Fruit fly (Drosophila melanogaster) whole organism, embryonic: ENCODE measurements around the gene Atf3.

Experiments used
- Asciz ChIP-seq: fragments of 200-800 bp; sonication (Bioruptor generic); optimal IDR thresholded peaks from 2 replicates; lab custom pipeline; 2017; ENCODE audit warnings: missing biosample characterization, mild to moderate bottlenecking, missing genetic modification characterization, missing genetic modification reagents
- B-H1 ChIP-seq: fragments of 200-800 bp; sonication (Bioruptor generic); IDR thresholded peaks from 3 replicates; pipeline ENCODE4 v1.3.6; 2022; ENCODE audit warnings: missing biosample characterization, missing genetic modification characterization
- C15 ChIP-seq: fragments of 200-800 bp; sonication (Bioruptor generic); IDR thresholded peaks from 3 replicates; pipeline ENCODE4 v1.3.6; 2022; ENCODE audit warnings: missing biosample characterization, missing genetic modification characterization
- CG11696 ChIP-seq: fragments of 200-800 bp; sonication (Bioruptor generic); IDR thresholded peaks from 2 replicates; pipeline ENCODE4 v1.3.6; 2022; ENCODE audit warnings: missing biosample characterization, missing genetic modification characterization
- CG13775 ChIP-seq: fragments of 200-800 bp; sonication (Bioruptor generic); optimal IDR thresholded peaks from 3 replicates; lab custom pipeline; 2017; ENCODE audit warnings: missing biosample characterization, mild to moderate bottlenecking, missing genetic modification characterization
- CG13894 ChIP-seq: fragments of 200-800 bp; sonication (Bioruptor generic); optimal IDR thresholded peaks from 3 replicates; lab custom pipeline; 2018; ENCODE audit warnings: missing biosample characterization, mild to moderate bottlenecking, missing genetic modification characterization, moderate library complexity
- CG14441 ChIP-seq: fragments of 200-800 bp; sonication (Bioruptor generic); IDR thresholded peaks from 2 replicates; pipeline ENCODE4 v1.3.6; 2022; ENCODE audit warnings: missing biosample characterization, missing genetic modification characterization
- CG15011 ChIP-seq: fragments of 200-800 bp; sonication (Bioruptor generic); optimal IDR thresholded peaks from 3 replicates; lab custom pipeline; 2018; ENCODE audit warnings: missing biosample characterization, mild to moderate bottlenecking, missing genetic modification characterization
- CG15269 ChIP-seq: fragments of 200-800 bp; sonication (Bioruptor generic); optimal IDR thresholded peaks from 2 replicates; lab custom pipeline; 2018; ENCODE audit warnings: missing biosample characterization, mild to moderate bottlenecking, missing genetic modification characterization, moderate library complexity
- CG16813 ChIP-seq: fragments of 200-800 bp; sonication (Bioruptor generic); IDR thresholded peaks from 3 replicates; pipeline ENCODE4 v1.3.6; 2022; ENCODE audit warnings: missing biosample characterization, missing genetic modification characterization; ENCODE audit not compliant: partially characterized antibody
- CG17612 ChIP-seq: fragments of 200-800 bp; sonication (Bioruptor generic); IDR thresholded peaks from 2 replicates; pipeline ENCODE4 v1.3.6; 2022; ENCODE audit warnings: missing biosample characterization, missing genetic modification characterization
- CG18011 ChIP-seq: fragments of 200-800 bp; sonication (Bioruptor generic); optimal IDR thresholded peaks from 2 replicates; lab custom pipeline; 2017; ENCODE audit warnings: missing biosample characterization, missing genetic modification characterization, mild to moderate bottlenecking, moderate library complexity, missing genotype
- CG2129 ChIP-seq: fragments of 200-800 bp; sonication (Bioruptor generic); IDR thresholded peaks from 2 replicates; pipeline ENCODE4 v1.3.6; 2022; ENCODE audit warnings: missing biosample characterization, missing genetic modification characterization; ENCODE audit not compliant: partially characterized antibody
- CG30431 ChIP-seq: fragments of 200-800 bp; sonication (Bioruptor generic); optimal IDR thresholded peaks from 2 replicates; lab custom pipeline; 2017; ENCODE audit warnings: missing biosample characterization, missing genetic modification characterization
- CG33557 ChIP-seq: fragments of 200-800 bp; sonication (Bioruptor generic); optimal IDR thresholded peaks from 2 replicates; lab custom pipeline; 2019; ENCODE audit warnings: missing biosample characterization, mild to moderate bottlenecking, missing genetic modification characterization, moderate library complexity
- CG42726 ChIP-seq: fragments of 200-800 bp; sonication (Bioruptor generic); IDR thresholded peaks from 2 replicates; pipeline ENCODE4 v1.3.6; 2022; ENCODE audit warnings: missing biosample characterization, missing genetic modification characterization; ENCODE audit not compliant: partially characterized antibody
- CG4617 ChIP-seq: fragments of 200-800 bp; sonication (Bioruptor generic); optimal IDR thresholded peaks from 3 replicates; lab custom pipeline; 2016; ENCODE audit warnings: missing biosample characterization, missing genetic modification characterization, borderline replicate concordance
- CG5245 ChIP-seq: fragments of 200-800 bp; sonication (Bioruptor generic); optimal IDR thresholded peaks from 3 replicates; lab custom pipeline; 2016; ENCODE audit warnings: missing biosample characterization, missing genetic modification characterization
- CG5953 ChIP-seq: fragments of 200-800 bp; sonication (Bioruptor generic); IDR thresholded peaks from 2 replicates; pipeline ENCODE4 v1.3.6; 2022; ENCODE audit warnings: missing biosample characterization, missing genetic modification characterization
- CG6254 ChIP-seq: fragments of 200-800 bp; sonication (Bioruptor generic); optimal IDR thresholded peaks from 3 replicates; lab custom pipeline; 2017; ENCODE audit warnings: mild to moderate bottlenecking, missing biosample characterization, missing genetic modification reagents, missing genetic modification characterization
- CG6765 ChIP-seq: fragments of 200-800 bp; sonication (Bioruptor generic); optimal IDR thresholded peaks from 3 replicates; lab custom pipeline; 2017; ENCODE audit warnings: missing biosample characterization, mild to moderate bottlenecking, missing genetic modification characterization
- CG8359 ChIP-seq: fragments of 200-800 bp; sonication (Bioruptor generic); optimal IDR thresholded peaks from 2 replicates; lab custom pipeline; 2017; ENCODE audit warnings: missing biosample characterization, mild to moderate bottlenecking, missing genetic modification characterization, borderline replicate concordance
- CG8478 ChIP-seq: fragments of >200 bp; optimal IDR thresholded peaks from 2 replicates; lab custom pipeline; 2018
- CG9215 ChIP-seq: fragments of 200-800 bp; sonication (Bioruptor generic); IDR thresholded peaks from 2 replicates; pipeline ENCODE4 v1.3.6; 2022; ENCODE audit warnings: missing biosample characterization, missing genetic modification characterization
- Dip3 ChIP-seq: fragments of 200-800 bp; sonication (Bioruptor generic); optimal IDR thresholded peaks from 3 replicates; lab custom pipeline; 2016; ENCODE audit warnings: missing biosample characterization, missing genetic modification characterization
- Dll ChIP-seq: fragments of 200-800 bp; sonication (Bioruptor generic); IDR thresholded peaks from 4 replicates; pipeline ENCODE4 v1.3.6; 2022; ENCODE audit warnings: missing biosample characterization, missing genetic modification characterization; ENCODE audit not compliant: partially characterized antibody
- ERR ChIP-seq: fragments of 200-800 bp; sonication (Bioruptor generic); optimal IDR thresholded peaks from 2 replicates; lab custom pipeline; 2016; ENCODE audit warnings: missing biosample characterization, missing genetic modification characterization
- MTF-1 ChIP-seq: fragments of 200-800 bp; sonication (Bioruptor generic); optimal IDR thresholded peaks from 2 replicates; lab custom pipeline; 2018; ENCODE audit warnings: missing biosample characterization, mild to moderate bottlenecking, missing genetic modification characterization, borderline replicate concordance
- Oli ChIP-seq: fragments of 200-800 bp; sonication (Bioruptor generic); optimal IDR thresholded peaks from 2 replicates; lab custom pipeline; 2018; ENCODE audit warnings: missing biosample characterization, mild to moderate bottlenecking, missing genetic modification characterization, moderate library complexity
- Tbp ChIP-seq: fragments of >200 bp; optimal IDR thresholded peaks from 2 replicates; lab custom pipeline; 2018; ENCODE audit warnings: missing biosample characterization, missing genetic modification characterization
- ac ChIP-seq: fragments of 200-800 bp; sonication (Bioruptor generic); optimal IDR thresholded peaks from 3 replicates; lab custom pipeline; 2017; ENCODE audit warnings: missing biosample characterization, mild to moderate bottlenecking, missing genetic modification characterization
- bbx ChIP-seq: fragments of 200-800 bp; sonication (Bioruptor generic); IDR thresholded peaks from 2 replicates; pipeline ENCODE4 v1.3.6; 2022; ENCODE audit warnings: missing biosample characterization, missing genetic modification characterization; ENCODE audit not compliant: partially characterized antibody
- danr ChIP-seq: fragments of 200-800 bp; sonication (Bioruptor generic); IDR thresholded peaks from 2 replicates; pipeline ENCODE4 v1.3.6; 2022; ENCODE audit warnings: missing biosample characterization, missing genetic modification characterization
- ham ChIP-seq: fragments of 200-800 bp; sonication (Bioruptor generic); IDR thresholded peaks from 2 replicates; pipeline ENCODE4 v1.3.6; 2022; ENCODE audit warnings: missing biosample characterization, missing genetic modification characterization
- klu ChIP-seq: fragments of 200-800 bp; sonication (Bioruptor generic); IDR thresholded peaks from 2 replicates; pipeline ENCODE4 v1.3.6; 2022; ENCODE audit warnings: missing biosample characterization, missing genetic modification characterization
- nmo ChIP-seq: fragments of 200-800 bp; sonication (Bioruptor generic); optimal IDR thresholded peaks from 2 replicates; lab custom pipeline; 2018; ENCODE audit warnings: missing biosample characterization, mild to moderate bottlenecking, missing genetic modification characterization, moderate library complexity
- odd ChIP-seq: fragments of 200-800 bp; sonication (Bioruptor generic); optimal IDR thresholded peaks from 2 replicates; lab custom pipeline; 2017; ENCODE audit warnings: missing biosample characterization, mild to moderate bottlenecking, missing genetic modification characterization
- pros ChIP-seq: fragments of 200-800 bp; sonication (Bioruptor generic); optimal IDR thresholded peaks from 3 replicates; lab custom pipeline; 2019; ENCODE audit warnings: missing biosample characterization, mild to moderate bottlenecking, missing genetic modification characterization, moderate library complexity
- ranshi ChIP-seq: fragments of 200-800 bp; sonication (Bioruptor generic); IDR thresholded peaks from 2 replicates; pipeline ENCODE4 v1.3.6; 2022; ENCODE audit warnings: missing biosample characterization, missing genetic modification characterization
- ro ChIP-seq: fragments of 200-800 bp; sonication (Bioruptor generic); IDR thresholded peaks from 2 replicates; pipeline ENCODE4 v1.3.6; 2022; ENCODE audit warnings: missing biosample characterization, missing genetic modification characterization
- salm ChIP-seq: fragments of 200-800 bp; sonication (Bioruptor generic); optimal IDR thresholded peaks from 2 replicates; lab custom pipeline; 2018; ENCODE audit warnings: missing biosample characterization, mild to moderate bottlenecking, missing genetic modification characterization
- slou ChIP-seq: fragments of 200-800 bp; sonication (Bioruptor generic); optimal IDR thresholded peaks from 3 replicates; lab custom pipeline; 2016; ENCODE audit warnings: missing biosample characterization, missing genetic modification characterization
- sob ChIP-seq: fragments of 200-800 bp; sonication (Bioruptor generic); IDR thresholded peaks from 2 replicates; pipeline ENCODE4 v1.3.6; 2022; ENCODE audit warnings: missing biosample characterization, missing genetic modification characterization
- tll ChIP-seq, 2 experiments: fragments of 200-800 bp in 1 of 2; fragments of >200 bp in 1 of 2; sonication (Bioruptor generic) in 1 of 2; optimal IDR thresholded peaks; 2 replicates each; lab custom pipeline; 2017 to 2019; ENCODE audit warnings: missing biosample characterization in 2 of 2, missing genetic modification characterization in 2 of 2, mild to moderate bottlenecking in 1 of 2, moderate library complexity in 1 of 2
- tna ChIP-seq: fragments of 200-800 bp; sonication (Bioruptor generic); IDR thresholded peaks from 2 replicates; pipeline ENCODE4 v1.3.6; 2022; ENCODE audit warnings: missing biosample characterization, missing genetic modification characterization; ENCODE audit not compliant: partially characterized antibody
- tx ChIP-seq: fragments of 200-800 bp; sonication (Bioruptor generic); optimal IDR thresholded peaks from 2 replicates; lab custom pipeline; 2016; ENCODE audit warnings: missing biosample characterization, missing genetic modification characterization
- zen ChIP-seq: fragments of 200-800 bp; sonication (Bioruptor generic); optimal IDR thresholded peaks from 3 replicates; lab custom pipeline; 2018; ENCODE audit warnings: missing biosample characterization, mild to moderate bottlenecking, missing genetic modification characterization, moderate library complexity
- zen2 ChIP-seq: fragments of 200-800 bp; sonication (Bioruptor generic); IDR thresholded peaks from 3 replicates; pipeline ENCODE4 v1.3.6; 2022; ENCODE audit warnings: missing biosample characterization, missing genetic modification characterization; ENCODE audit not compliant: partially characterized antibody

Gene Atf3

DNA sequence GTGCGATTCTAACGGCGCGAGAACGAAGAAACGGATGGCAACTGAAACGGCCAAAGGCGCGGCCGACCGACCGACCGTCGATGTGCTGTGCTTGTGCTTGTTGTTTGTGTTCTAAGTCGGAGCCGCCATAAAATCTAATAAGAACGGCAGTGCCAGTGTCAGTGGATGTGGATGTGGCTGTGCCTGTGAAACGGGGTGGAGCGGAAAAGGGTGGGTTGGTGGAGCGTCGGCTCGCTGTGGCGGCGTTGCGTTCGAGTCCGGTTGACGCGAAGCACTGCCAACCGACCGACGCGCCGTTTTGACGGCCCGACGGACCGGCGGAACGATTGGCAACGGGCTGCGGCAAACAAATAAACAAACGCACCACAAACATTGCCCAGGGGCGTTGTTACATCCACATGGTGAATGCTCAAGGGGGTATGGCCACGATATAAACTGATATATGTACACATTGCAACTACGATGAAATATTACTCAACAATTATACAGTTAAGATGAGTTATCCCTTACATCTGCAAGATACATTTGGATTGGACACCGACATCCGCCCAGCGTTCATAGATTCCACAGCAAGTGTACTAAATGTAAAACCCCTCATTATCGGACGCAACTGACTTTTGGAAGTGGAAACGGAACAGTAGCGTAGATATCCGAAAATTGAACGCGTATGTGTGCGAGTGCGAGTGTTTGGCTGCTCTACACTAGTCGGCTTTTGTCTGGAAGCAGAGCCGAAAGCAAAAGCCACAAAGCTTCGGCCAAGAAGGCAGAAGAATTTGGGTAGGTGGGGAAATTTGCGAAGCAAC, at the start of gene Atf3 (continued):
- TF ChIP-seq CG15011 (GFP tag; lab: Kevin White, UChicago) = peak; percentile 99
- no peak for TF ChIP-seq CG42726
- TF ChIP-seq C15 (GFP tag; lab: Robert Waterston, UW) = peak; percentile 97
- peak; percentile 94 for TF ChIP-seq MTF-1
- TF ChIP-seq ro = peak; percentile 97
- TF ChIP-seq CG5245 (GFP tag; lab: Kevin White, UChicago) = peak; percentile 98
- no peak for TF ChIP-seq Tbp (GFP tag; lab: Kevin White, UChicago)
- peak; percentile 93 for TF ChIP-seq CG8359 (GFP tag; lab: Kevin White, UChicago)
- TF ChIP-seq CG17612 (GFP tag; lab: Robert Waterston, UW) = peak; percentile 96
- TF ChIP-seq ERR (GFP tag; lab: Kevin White, UChicago) = peak; percentile 98
- peak; percentile 85 for TF ChIP-seq ac (GFP tag; lab: Kevin White, UChicago)
- peak; percentile 90 for TF ChIP-seq CG11696
- TF ChIP-seq tx = peak; percentile 99
- peak; percentile 98 for TF ChIP-seq B-H1 (GFP tag; lab: Robert Waterston, UW)
- TF ChIP-seq slou (GFP tag; lab: Kevin White, UChicago) = peak; percentile 99
- TF ChIP-seq CG9215 (GFP tag; lab: Robert Waterston, UW) = peak; percentile 99
- TF ChIP-seq CG33557 (GFP tag; lab: Kevin White, UChicago) = peak; percentile 89
- TF ChIP-seq bbx = peak; percentile 29; the same call in 1 of the 2 replicates
- peak; percentile 99 for TF ChIP-seq CG15269 (tag; lab: Kevin White, UChicago)
- peak; percentile 95 for TF ChIP-seq zen (tag; lab: Kevin White, UChicago)
- TF ChIP-seq salm (tag; lab: Kevin White, UChicago) = peak; percentile 97
- peak; percentile 98 for TF ChIP-seq CG30431 (GFP tag; lab: Kevin White, UChicago)
- peak; percentile 99 for TF ChIP-seq CG14441
- no peak for TF ChIP-seq zen2 (GFP tag; lab: Robert Waterston, UW)
- TF ChIP-seq pros = peak; percentile 60
- TF ChIP-seq ham (GFP tag; lab: Robert Waterston, UW) = peak; percentile 97
- TF ChIP-seq CG6254 (GFP tag; lab: Kevin White, UChicago) = peak; percentile 94
- peak; percentile 98 for TF ChIP-seq odd (GFP tag; lab: Kevin White, UChicago)
- no peak for TF ChIP-seq CG16813
- peak; percentile 98 for TF ChIP-seq danr (GFP tag; lab: Robert Waterston, UW)
- TF ChIP-seq Dip3 (GFP tag; lab: Kevin White, UChicago) = peak; percentile 99
- peak; percentile 99 for TF ChIP-seq ranshi
- TF ChIP-seq sob = peak; percentile 99
- peak; percentile 99 for TF ChIP-seq klu (GFP tag; lab: Robert Waterston, UW)
- TF ChIP-seq nmo (GFP tag; lab: Kevin White, UChicago) = peak; percentile 99
- TF ChIP-seq CG18011 = peak; percentile 93
- TF ChIP-seq tll (GFP tag; optimal IDR thresholded peaks at IDR 0.05; lab: Kevin White, UChicago) = peak in 1 of 2 experiments; percentile 31
- TF ChIP-seq Dll = no peak
- no peak for TF ChIP-seq tna (GFP tag; lab: Robert Waterston, UW)
- TF ChIP-seq CG6765 (GFP tag; lab: Kevin White, UChicago) = peak; percentile 99
- TF ChIP-seq CG8478 (lab: Kevin White, UChicago) = no peak
- peak; percentile 99 for TF ChIP-seq CG4617 (GFP tag; lab: Kevin White, UChicago)
- peak; percentile 94 for TF ChIP-seq CG5953
- TF ChIP-seq Asciz (GFP tag; lab: Kevin White, UChicago) = peak; percentile 97
- no peak for TF ChIP-seq CG2129 (GFP tag; lab: Robert Waterston, UW)
- peak; percentile 99 for TF ChIP-seq CG13775 (GFP tag; lab: Kevin White, UChicago)
- TF ChIP-seq Oli (tag; lab: Kevin White, UChicago) = peak; percentile 100
- peak; percentile 99 for TF ChIP-seq CG13894
